Worm (Caenorhabditis elegans) whole organism, young adult: ENCODE measurements around the gene Y75B8A.28.
A peak's percentile ranks its signal among the peaks of the same experiment; 100 is the strongest.

ENCODE experiments used
- Y67H2A.10 ChIP-seq: fragments of 200-800 bp; sonication (Bioruptor generic); conservative IDR thresholded peaks from 2 replicates; pipeline ENCODE4 v1.3.6; 2022; ENCODE audit warnings: missing genetic modification reagents, missing genetic modification characterization, missing compliant biosample characterization
- atf-7 ChIP-seq: sonication (generic microtip); optimal IDR thresholded peaks from 2 replicates; lab custom pipeline; 2017; ENCODE audit warnings: mild to moderate bottlenecking, missing genetic modification characterization, missing compliant biosample characterization
- ccch-3 ChIP-seq: fragments of 200-800 bp; sonication (Bioruptor generic); optimal IDR thresholded peaks from 2 replicates; lab custom pipeline; 2018; ENCODE audit warnings: mild to moderate bottlenecking, missing genetic modification characterization, missing compliant biosample characterization
- hmg-1.2 ChIP-seq: fragments of 200-800 bp; sonication (Bioruptor generic); IDR thresholded peaks from 2 replicates; pipeline ENCODE4 v1.3.6; 2022; ENCODE audit warnings: missing genetic modification reagents, missing genetic modification characterization, missing compliant biosample characterization
- rcor-1 ChIP-seq: fragments of 200-800 bp; sonication (Bioruptor generic); IDR thresholded peaks from 2 replicates; pipeline ENCODE4 v1.3.6; 2022; ENCODE audit warnings: missing genetic modification reagents, missing genetic modification characterization, missing compliant biosample characterization
- ztf-6 ChIP-seq: fragments of 200-800 bp; sonication (Bioruptor generic); IDR thresholded peaks from 2 replicates; pipeline ENCODE4 v1.3.6; 2022; ENCODE audit warnings: missing genetic modification reagents, missing genetic modification characterization, missing compliant biosample characterization

DNA sequence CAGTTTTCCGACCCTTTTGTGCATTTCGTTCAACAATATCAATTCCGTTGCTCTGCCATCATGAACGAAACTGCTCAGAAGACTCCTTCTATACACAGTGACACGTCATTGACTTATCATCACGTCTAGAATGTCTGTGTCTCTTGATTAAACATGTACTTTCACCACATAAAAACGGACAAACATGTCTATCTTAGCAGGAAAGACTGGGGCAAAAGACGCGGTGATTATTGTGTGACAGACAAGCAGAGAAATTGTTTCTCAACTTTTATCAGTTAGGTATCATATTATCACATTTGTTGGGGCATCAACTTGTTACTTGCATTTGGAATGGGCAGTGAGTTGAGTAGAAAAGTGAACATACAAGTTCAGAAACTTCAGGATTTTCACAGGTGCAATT, 6.4 kb downstream of the Y75B8A.28 start:
- TF ChIP-seq rcor-1 (GFP tag; lab: Robert Waterston, UW) (no peak), ccch-3 (no peak), atf-7 (tag; lab: Kevin White, UChicago) (peak; percentile 64), ztf-6 (no peak), hmg-1.2 (GFP tag; lab: Robert Waterston, UW) (peak; percentile 43; the same call in 1 of the 2 replicates), Y67H2A.10 (no peak)
